Fruit fly (Drosophila melanogaster) Kc167 (cell line): Measurements from ENCODE around the gene CG31156.

Experiments used
- Myc ChIP-seq: fragments of >200 bp; optimal IDR thresholded peaks from 2 replicates; lab custom pipeline; 2017; ENCODE audit warnings: missing external identifiers
- Sin3A ChIP-seq: fragments of >200 bp; optimal IDR thresholded peaks from 2 replicates; lab custom pipeline; 2018; ENCODE audit warnings: missing external identifiers
- h ChIP-seq: fragments of >200 bp; optimal IDR thresholded peaks from 3 replicates; lab custom pipeline; 2018; ENCODE audit warnings: missing external identifiers
- insv ChIP-seq: fragments of >200 bp; optimal IDR thresholded peaks from 3 replicates; lab custom pipeline; 2018; ENCODE audit warnings: missing external identifiers
- psq ChIP-seq: fragments of >200 bp; optimal IDR thresholded peaks from 2 replicates; lab custom pipeline; 2017; ENCODE audit warnings: missing external identifiers
- ttk ChIP-seq: sonication (Bioruptor generic); optimal IDR thresholded peaks from 2 replicates; lab custom pipeline; 2017; ENCODE audit warnings: missing external identifiers

The CG31156 gene

dm6 chr3R:22613448-22613847 is at the start of gene CG31156, which contains the start of gene mRRF2:
TSS of gene CG31156 (minus strand) at chr3R:22613656.
TSS of gene mRRF2 (plus strand) at chr3R:22613686.
- TF ChIP-seq Myc (lab: Kevin White, UChicago) = no peak
- TF ChIP-seq Sin3A (lab: Kevin White, UChicago) = no peak
- no peak for TF ChIP-seq psq (lab: Kevin White, UChicago)
- TF ChIP-seq h (lab: Kevin White, UChicago) = no peak
- no peak for TF ChIP-seq insv (lab: Kevin White, UChicago)
- TF ChIP-seq ttk = no peak

- TF ChIP-seq insv (lab: Kevin White, UChicago) (no peak), Sin3A (lab: Kevin White, UChicago) (no peak), h (lab: Kevin White, UChicago) (no peak), ttk (no peak), psq (lab: Kevin White, UChicago) (no peak), Myc (lab: Kevin White, UChicago) (no peak)
Measured at dm6 chr3R:22663115-22663514, 49.7 kb upstream of the CG31156 start.

- no peak for TF ChIP-seq ttk
- TF ChIP-seq Myc (lab: Kevin White, UChicago) = no peak
- no peak for TF ChIP-seq h (lab: Kevin White, UChicago)
- no peak for TF ChIP-seq insv (lab: Kevin White, UChicago)
- no peak for TF ChIP-seq psq (lab: Kevin White, UChicago)
- no peak for TF ChIP-seq Sin3A (lab: Kevin White, UChicago)
Measured at dm6 chr3R:22649859-22650258, 36.4 kb upstream of the CG31156 start.

dm6 chr3R:22639239-22639858 is 25.9 kb upstream of the CG31156 start, which contains the start of the genes loco and wake:
TSS of gene loco (minus strand) at chr3R:22639387.
TSS of gene wake (plus strand) at chr3R:22639808.
- TF ChIP-seq h (lab: Kevin White, UChicago) = no peak
- no peak for TF ChIP-seq Myc (lab: Kevin White, UChicago)
- no peak for TF ChIP-seq Sin3A (lab: Kevin White, UChicago)
- no peak for TF ChIP-seq insv (lab: Kevin White, UChicago)
- no peak for TF ChIP-seq psq (lab: Kevin White, UChicago)
- TF ChIP-seq ttk = no peak

- TF ChIP-seq h (lab: Kevin White, UChicago) = no peak
- no peak for TF ChIP-seq ttk
- no peak for TF ChIP-seq psq (lab: Kevin White, UChicago)
- no peak for TF ChIP-seq insv (lab: Kevin White, UChicago)
- no peak for TF ChIP-seq Myc (lab: Kevin White, UChicago)
- TF ChIP-seq Sin3A (lab: Kevin White, UChicago) = no peak
Measured at dm6 chr3R:22638604-22639238, 25.3 kb upstream of the CG31156 start.

- no peak for TF ChIP-seq Myc (lab: Kevin White, UChicago)
- no peak for TF ChIP-seq psq (lab: Kevin White, UChicago)
- TF ChIP-seq insv (lab: Kevin White, UChicago) = no peak
- no peak for TF ChIP-seq h (lab: Kevin White, UChicago)
- no peak for TF ChIP-seq Sin3A (lab: Kevin White, UChicago)
- no peak for TF ChIP-seq ttk
Measured at dm6 chr3R:22636567-22636889, 23.1 kb upstream of the CG31156 start.

- no peak for TF ChIP-seq insv (lab: Kevin White, UChicago)
- no peak for TF ChIP-seq h (lab: Kevin White, UChicago)
- no peak for TF ChIP-seq Sin3A (lab: Kevin White, UChicago)
- TF ChIP-seq Myc (lab: Kevin White, UChicago) = no peak
- no peak for TF ChIP-seq psq (lab: Kevin White, UChicago)
- no peak for TF ChIP-seq ttk
Measured at dm6 chr3R:22635684-22636566, 22.5 kb upstream of the CG31156 start.

- TF ChIP-seq insv (lab: Kevin White, UChicago) = no peak
- no peak for TF ChIP-seq ttk
- no peak for TF ChIP-seq h (lab: Kevin White, UChicago)
- TF ChIP-seq Myc (lab: Kevin White, UChicago) = no peak
- no peak for TF ChIP-seq Sin3A (lab: Kevin White, UChicago)
- no peak for TF ChIP-seq psq (lab: Kevin White, UChicago)
Measured at dm6 chr3R:22634549-22635410, 21.3 kb upstream of the CG31156 start.

- TF ChIP-seq Sin3A (lab: Kevin White, UChicago) = no peak
- TF ChIP-seq Myc (lab: Kevin White, UChicago) = no peak
- TF ChIP-seq h (lab: Kevin White, UChicago) = no peak
- no peak for TF ChIP-seq ttk
- TF ChIP-seq psq (lab: Kevin White, UChicago) = no peak
- no peak for TF ChIP-seq insv (lab: Kevin White, UChicago)
Measured at dm6 chr3R:22632980-22633379, 19.5 kb upstream of the CG31156 start.

dm6 chr3R:22632181-22632580 is 18.7 kb upstream of the CG31156 start:
- no peak for TF ChIP-seq Sin3A (lab: Kevin White, UChicago)
- TF ChIP-seq insv (lab: Kevin White, UChicago) = no peak
- no peak for TF ChIP-seq Myc (lab: Kevin White, UChicago)
- no peak for TF ChIP-seq psq (lab: Kevin White, UChicago)
- no peak for TF ChIP-seq h (lab: Kevin White, UChicago)
- no peak for TF ChIP-seq ttk
